Worm (Caenorhabditis elegans) whole organism, L4 larva: ENCODE results near the gene W02H5.2.
"Not testable (repeated sequence)": the region's sequence is repeated elsewhere in the genome, so short reads cannot be mapped to it uniquely, and the experiment has no call there.

Source experiments
- D1046.2 ChIP-seq: fragments of 200-800 bp; sonication (Bioruptor generic); IDR thresholded peaks from 2 replicates; pipeline ENCODE4 v1.3.6; 2022; ENCODE audit warnings: missing genetic modification characterization, missing compliant biosample characterization
- R02D3.7 ChIP-seq: fragments of 150-350 bp; sonication (generic microtip); optimal IDR thresholded peaks from 3 replicates; lab custom pipeline; 2014; ENCODE audit warnings: missing biosample characterization, missing genetic modification characterization
- ama-1 ChIP-seq: fragments of 150-350 bp; optimal IDR thresholded peaks from 2 replicates; lab custom pipeline; 2014; ENCODE audit warnings: inconsistent platforms, mixed read lengths
- ctbp-1 ChIP-seq: fragments of 200-800 bp; sonication (Bioruptor generic); IDR thresholded peaks from 2 replicates; pipeline ENCODE4 v1.3.6; 2022; ENCODE audit warnings: missing genetic modification reagents, missing genetic modification characterization, missing compliant biosample characterization
- dmd-6 ChIP-seq: fragments of 200-800 bp; sonication (Bioruptor generic); IDR thresholded peaks from 2 replicates; pipeline ENCODE4 v1.3.6; 2022; ENCODE audit warnings: missing genetic modification reagents, missing genetic modification characterization, missing compliant biosample characterization
- hif-1 ChIP-seq, 2 experiments: sonication (generic microtip); optimal IDR thresholded peaks; 2 replicates each; lab custom pipeline; 2016 to 2017; ENCODE audit warnings: missing compliant biosample characterization in 2 of 2, missing genetic modification characterization in 2 of 2, missing genetic modification reagents in 2 of 2, missing genotype in 2 of 2, mild to moderate bottlenecking in 1 of 2
- lin-13 ChIP-seq: fragments of 150-350 bp; optimal IDR thresholded peaks from 2 replicates; lab custom pipeline; 2014; ENCODE audit warnings: missing biosample characterization, missing genetic modification reagents, missing genetic modification characterization
- lin-15B ChIP-seq: fragments of 150-350 bp; sonication (generic microtip); optimal IDR thresholded peaks from 3 replicates; lab custom pipeline; 2014; ENCODE audit warnings: missing biosample characterization, missing genetic modification characterization
- nhr-237 ChIP-seq: sonication (generic microtip); optimal IDR thresholded peaks from 2 replicates; lab custom pipeline; 2017; ENCODE audit warnings: missing biosample characterization, missing genetic modification characterization
- nhr-25 ChIP-seq: sonication (generic microtip); optimal IDR thresholded peaks from 2 replicates; lab custom pipeline; 2017; ENCODE audit warnings: missing genetic modification characterization, mild to moderate bottlenecking, missing compliant biosample characterization, antibody characterized with exemption, moderate library complexity, borderline replicate concordance; ENCODE audit not compliant: insufficient read depth
- nhr-28 ChIP-seq: fragments of 150-350 bp; optimal IDR thresholded peaks from 2 replicates; lab custom pipeline; 2014; ENCODE audit warnings: missing biosample characterization, missing genetic modification characterization
- nhr-6 ChIP-seq: fragments of 150-350 bp; optimal IDR thresholded peaks from 2 replicates; lab custom pipeline; 2014; ENCODE audit warnings: missing biosample characterization, missing genetic modification characterization
- nhr-76 ChIP-seq: fragments of 150-350 bp; optimal IDR thresholded peaks from 2 replicates; lab custom pipeline; 2014; ENCODE audit warnings: missing biosample characterization, missing genetic modification characterization
- unc-62 ChIP-seq, 3 experiments: fragments of 150-350 bp in 1 of 3; sonication (generic microtip); optimal IDR thresholded peaks in 2 of 3; peaks in 1 of 3; 1 replicate in 1 of 3; 2 replicates in 2 of 3; lab custom pipeline; 2014 to 2017; ENCODE audit warnings: missing biosample characterization in 3 of 3, missing genetic modification characterization in 3 of 3, missing genetic modification reagents in 3 of 3, missing genotype in 1 of 3

DNA sequence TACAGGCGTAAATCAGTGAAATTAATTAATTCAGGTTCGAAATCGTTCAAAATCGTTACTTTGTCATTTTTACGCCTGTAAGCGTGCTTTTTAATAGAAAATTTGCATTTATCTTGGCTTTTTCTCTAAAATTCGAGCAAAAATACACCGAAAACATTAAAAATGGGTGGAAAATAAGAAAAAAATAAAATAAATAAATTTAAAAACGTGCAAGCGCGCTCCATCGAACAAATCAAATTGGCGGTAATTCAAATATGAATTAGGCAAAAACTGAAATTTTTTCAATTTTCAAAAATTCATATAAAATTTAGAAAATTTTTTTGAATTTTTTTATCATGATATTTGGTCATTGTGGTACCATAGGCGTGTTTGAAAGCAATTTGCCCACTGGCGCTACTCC lies 52.6 kb downstream of the W02H5.2 start:
- TF ChIP-seq dmd-6 (GFP tag; lab: Robert Waterston, UW); nhr-28 (tag; lab: Kevin White, UChicago); ctbp-1 (GFP tag; lab: Robert Waterston, UW); unc-62 (GFP tag; optimal IDR thresholded peaks at IDR 0.05 in 1 of 2; lab: Kevin White, UChicago); unc-62 (tag; optimal IDR thresholded peaks at IDR 0.05; lab: Kevin White, UChicago); nhr-76; hif-1 (tag; optimal IDR thresholded peaks at IDR 0.05; lab: Kevin White, UChicago); lin-15B (tag; lab: Kevin White, UChicago); R02D3.7 (tag; lab: Kevin White, UChicago); nhr-6 (tag; lab: Kevin White, UChicago); nhr-237 (tag; lab: Kevin White, UChicago); nhr-25; D1046.2 (GFP tag; lab: Robert Waterston, UW); ama-1 (lab: Kevin White, UChicago); lin-13 (GFP tag; lab: Kevin White, UChicago): not testable (repeated sequence)
